Fruit fly (Drosophila melanogaster) whole organism, embryonic: Measurements from ENCODE around the gene Tmtc4.

Source experiments
- Abd-B ChIP-seq: fragments of 200-800 bp; sonication (Bioruptor generic); optimal IDR thresholded peaks from 2 replicates; lab custom pipeline; 2018; ENCODE audit warnings: missing biosample characterization, mild to moderate bottlenecking, missing genetic modification characterization, moderate library complexity
- Antp ChIP-seq: fragments of 200-800 bp; sonication (Bioruptor generic); optimal IDR thresholded peaks from 3 replicates; lab custom pipeline; 2016; ENCODE audit warnings: missing biosample characterization, missing genetic modification characterization
- Atf6 ChIP-seq: fragments of 200-800 bp; sonication (Bioruptor generic); IDR thresholded peaks from 2 replicates; pipeline ENCODE4 v1.3.6; 2022; ENCODE audit warnings: missing biosample characterization, missing genetic modification characterization
- B-H1 ChIP-seq: fragments of 200-800 bp; sonication (Bioruptor generic); IDR thresholded peaks from 3 replicates; pipeline ENCODE4 v1.3.6; 2022; ENCODE audit warnings: missing biosample characterization, missing genetic modification characterization
- BEAF-32 ChIP-seq: fragments of 200-800 bp; sonication (Bioruptor generic); optimal IDR thresholded peaks from 3 replicates; lab custom pipeline; 2017; ENCODE audit warnings: missing biosample characterization, missing genetic modification characterization, mild to moderate bottlenecking, moderate library complexity, missing genetic modification reagents
- CG10147 ChIP-seq: fragments of 200-800 bp; sonication (Bioruptor generic); optimal IDR thresholded peaks from 2 replicates; lab custom pipeline; 2019; ENCODE audit warnings: missing biosample characterization, mild to moderate bottlenecking, missing genetic modification characterization, moderate library complexity
- CG10565 ChIP-seq: fragments of 200-800 bp; sonication (Bioruptor generic); optimal IDR thresholded peaks from 3 replicates; lab custom pipeline; 2016; ENCODE audit warnings: missing biosample characterization, mild to moderate bottlenecking, missing genetic modification characterization
- CG11093 ChIP-seq: fragments of 200-800 bp; sonication (Bioruptor generic); IDR thresholded peaks from 3 replicates; pipeline ENCODE4 v1.3.6; 2022; ENCODE audit warnings: missing biosample characterization, missing genetic modification characterization
- CG11696 ChIP-seq: fragments of 200-800 bp; sonication (Bioruptor generic); IDR thresholded peaks from 2 replicates; pipeline ENCODE4 v1.3.6; 2022; ENCODE audit warnings: missing biosample characterization, missing genetic modification characterization
- CG15514 ChIP-seq: fragments of 200-800 bp; sonication (Bioruptor generic); optimal IDR thresholded peaks from 3 replicates; lab custom pipeline; 2017; ENCODE audit warnings: missing biosample characterization, missing genetic modification characterization, mild to moderate bottlenecking, moderate library complexity, missing genetic modification reagents
- CG1603 ChIP-seq: fragments of 200-800 bp; sonication (Bioruptor generic); optimal IDR thresholded peaks from 2 replicates; lab custom pipeline; 2019; ENCODE audit warnings: missing biosample characterization, mild to moderate bottlenecking, missing genetic modification characterization, moderate library complexity
- CG16863 ChIP-seq: fragments of 200-800 bp; sonication (Bioruptor generic); optimal IDR thresholded peaks from 3 replicates; lab custom pipeline; 2016; ENCODE audit warnings: missing biosample characterization, missing genetic modification characterization
- CG18599 ChIP-seq: fragments of 200-800 bp; sonication (Bioruptor generic); optimal IDR thresholded peaks from 3 replicates; lab custom pipeline; 2017; ENCODE audit warnings: missing biosample characterization, missing genetic modification characterization, mild to moderate bottlenecking, moderate library complexity, missing genetic modification reagents
- CG3065 ChIP-seq: fragments of 200-800 bp; sonication (Bioruptor generic); optimal IDR thresholded peaks from 2 replicates; lab custom pipeline; 2016; ENCODE audit warnings: missing biosample characterization, missing genetic modification characterization
- CG3407 ChIP-seq: fragments of 200-800 bp; sonication (Bioruptor generic); optimal IDR thresholded peaks from 2 replicates; lab custom pipeline; 2018; ENCODE audit warnings: missing biosample characterization, mild to moderate bottlenecking, missing genetic modification characterization
- CG34422 ChIP-seq: fragments of 200-800 bp; sonication (Bioruptor generic); IDR thresholded peaks from 3 replicates; pipeline ENCODE4 v1.3.6; 2022; ENCODE audit warnings: missing biosample characterization, missing genetic modification characterization
- CG4730 ChIP-seq: fragments of 200-800 bp; sonication (Bioruptor generic); IDR thresholded peaks from 2 replicates; pipeline ENCODE4 v1.3.6; 2022; ENCODE audit warnings: missing biosample characterization, missing genetic modification characterization
- CG7745 ChIP-seq: fragments of 200-800 bp; sonication (Bioruptor generic); optimal IDR thresholded peaks from 2 replicates; lab custom pipeline; 2018; ENCODE audit warnings: missing biosample characterization, mild to moderate bottlenecking, missing genetic modification characterization, moderate library complexity
- CG7839 ChIP-seq: fragments of 200-800 bp; sonication (Bioruptor generic); optimal IDR thresholded peaks from 3 replicates; lab custom pipeline; 2018; ENCODE audit warnings: missing biosample characterization, mild to moderate bottlenecking, missing genetic modification characterization, moderate library complexity
- Dip2 ChIP-seq: fragments of 200-800 bp; sonication (Bioruptor generic); IDR thresholded peaks from 2 replicates; pipeline ENCODE4 v1.3.6; 2022; ENCODE audit warnings: missing biosample characterization, missing genetic modification characterization
- Dref ChIP-seq: fragments of 200-800 bp; sonication (Bioruptor generic); IDR thresholded peaks from 2 replicates; pipeline ENCODE4 v1.3.6; 2022; ENCODE audit warnings: missing biosample characterization, missing genetic modification characterization
- Fer1 ChIP-seq: fragments of 200-800 bp; sonication (Bioruptor generic); optimal IDR thresholded peaks from 2 replicates; lab custom pipeline; 2017; ENCODE audit warnings: missing biosample characterization, mild to moderate bottlenecking, missing genetic modification characterization
- Fer2 ChIP-seq: fragments of 200-800 bp; sonication (Bioruptor generic); optimal IDR thresholded peaks from 2 replicates; lab custom pipeline; 2018; ENCODE audit warnings: missing biosample characterization, mild to moderate bottlenecking, missing genetic modification characterization, moderate library complexity
- Hand ChIP-seq: fragments of 200-800 bp; sonication (Bioruptor generic); optimal IDR thresholded peaks from 2 replicates; lab custom pipeline; 2017; ENCODE audit warnings: mild to moderate bottlenecking, missing biosample characterization, missing genetic modification reagents, missing genetic modification characterization
- Hey ChIP-seq: fragments of 200-800 bp; sonication (Bioruptor generic); optimal IDR thresholded peaks from 3 replicates; lab custom pipeline; 2018; ENCODE audit warnings: missing biosample characterization, mild to moderate bottlenecking, missing genetic modification characterization
- Hr78 ChIP-seq, 2 experiments: fragments of 200-800 bp in 1 of 2; fragments of >200 bp in 1 of 2; sonication (Bioruptor generic) in 1 of 2; optimal IDR thresholded peaks; 2 replicates each; lab custom pipeline; 2017 to 2019; ENCODE audit warnings: missing biosample characterization in 2 of 2, missing genetic modification characterization in 2 of 2, mild to moderate bottlenecking in 1 of 2, moderate library complexity in 1 of 2
- MTF-1 ChIP-seq: fragments of 200-800 bp; sonication (Bioruptor generic); optimal IDR thresholded peaks from 2 replicates; lab custom pipeline; 2018; ENCODE audit warnings: missing biosample characterization, mild to moderate bottlenecking, missing genetic modification characterization, borderline replicate concordance
- Mad ChIP-seq: fragments of 200-800 bp; sonication (Bioruptor generic); optimal IDR thresholded peaks from 2 replicates; lab custom pipeline; 2016; ENCODE audit warnings: missing biosample characterization, missing genetic modification characterization
- Max ChIP-seq: fragments of 200-800 bp; sonication (Bioruptor generic); optimal IDR thresholded peaks from 2 replicates; lab custom pipeline; 2016; ENCODE audit warnings: missing biosample characterization, mild to moderate bottlenecking, missing genetic modification characterization
- Nf-YB ChIP-seq: fragments of 200-800 bp; sonication (Bioruptor generic); optimal IDR thresholded peaks from 3 replicates; lab custom pipeline; 2019; ENCODE audit warnings: missing biosample characterization, mild to moderate bottlenecking, missing genetic modification characterization, moderate library complexity
- Nf-YC ChIP-seq: fragments of 200-800 bp; optimal IDR thresholded peaks from 3 replicates; lab custom pipeline; 2019; ENCODE audit warnings: missing biosample characterization, mild to moderate bottlenecking, missing genetic modification characterization, moderate library complexity
- Oli ChIP-seq: fragments of 200-800 bp; sonication (Bioruptor generic); optimal IDR thresholded peaks from 2 replicates; lab custom pipeline; 2018; ENCODE audit warnings: missing biosample characterization, mild to moderate bottlenecking, missing genetic modification characterization, moderate library complexity
- Ptx1 ChIP-seq: fragments of 200-800 bp; sonication (Bioruptor generic); IDR thresholded peaks from 2 replicates; pipeline ENCODE4 v1.3.6; 2022; ENCODE audit warnings: missing biosample characterization, missing genetic modification characterization
- Usf ChIP-seq: fragments of 200-800 bp; sonication (Bioruptor generic); optimal IDR thresholded peaks from 2 replicates; lab custom pipeline; 2017; ENCODE audit warnings: missing genotype, missing biosample characterization, missing genetic modification characterization
- Xrp1 ChIP-seq: fragments of 200-800 bp; sonication (Bioruptor generic); IDR thresholded peaks from 2 replicates; pipeline ENCODE4 v1.3.6; 2022; ENCODE audit warnings: missing biosample characterization, missing genetic modification characterization
- caup ChIP-seq: fragments of 200-800 bp; sonication (Bioruptor generic); optimal IDR thresholded peaks from 3 replicates; lab custom pipeline; 2017; ENCODE audit warnings: missing biosample characterization, mild to moderate bottlenecking, missing genetic modification characterization, moderate library complexity; ENCODE audit not compliant: severe bottlenecking
- crol ChIP-seq: fragments of 200-800 bp; sonication (Bioruptor generic); IDR thresholded peaks from 2 replicates; pipeline ENCODE4 v1.3.6; 2022; ENCODE audit warnings: missing biosample characterization, missing genetic modification characterization
- dan ChIP-seq: fragments of 200-800 bp; sonication (Bioruptor generic); IDR thresholded peaks from 2 replicates; pipeline ENCODE4 v1.3.6; 2022; ENCODE audit warnings: missing biosample characterization, missing genetic modification characterization
- eyg ChIP-seq: fragments of 200-800 bp; sonication (Bioruptor generic); optimal IDR thresholded peaks from 3 replicates; lab custom pipeline; 2016; ENCODE audit warnings: missing biosample characterization, missing genetic modification characterization
- jing ChIP-seq: fragments of 200-800 bp; sonication (Bioruptor generic); optimal IDR thresholded peaks from 2 replicates; lab custom pipeline; 2018; ENCODE audit warnings: missing biosample characterization, mild to moderate bottlenecking, missing genetic modification characterization
- nerfin-1 ChIP-seq: fragments of 200-800 bp; sonication (Bioruptor generic); optimal IDR thresholded peaks from 3 replicates; lab custom pipeline; 2019; ENCODE audit warnings: missing biosample characterization, mild to moderate bottlenecking, missing genetic modification characterization, moderate library complexity
- oc ChIP-seq: fragments of 200-800 bp; sonication (Bioruptor generic); optimal IDR thresholded peaks from 2 replicates; lab custom pipeline; 2018; ENCODE audit warnings: missing biosample characterization, mild to moderate bottlenecking, missing genetic modification characterization, moderate library complexity
- pb ChIP-seq: fragments of 200-800 bp; sonication (Bioruptor generic); optimal IDR thresholded peaks from 3 replicates; lab custom pipeline; 2016; ENCODE audit warnings: missing biosample characterization, missing genetic modification characterization
- seq ChIP-seq: fragments of 200-800 bp; sonication (Bioruptor generic); IDR thresholded peaks from 2 replicates; pipeline ENCODE4 v1.3.6; 2022; ENCODE audit warnings: missing biosample characterization, missing genetic modification characterization
- shn ChIP-seq: fragments of 200-800 bp; sonication (Bioruptor generic); optimal IDR thresholded peaks from 3 replicates; lab custom pipeline; 2016; ENCODE audit warnings: missing biosample characterization, missing genetic modification characterization
- slp2 ChIP-seq: fragments of 200-800 bp; sonication (Bioruptor generic); optimal IDR thresholded peaks from 2 replicates; lab custom pipeline; 2016; ENCODE audit warnings: missing biosample characterization, missing genetic modification characterization
- sna ChIP-seq: fragments of 200-800 bp; sonication (Bioruptor generic); IDR thresholded peaks from 2 replicates; pipeline ENCODE4 v1.3.6; 2022; ENCODE audit warnings: missing biosample characterization, missing genetic modification characterization; ENCODE audit not compliant: partially characterized antibody
- sug ChIP-seq: fragments of 200-800 bp; optimal IDR thresholded peaks from 2 replicates; lab custom pipeline; 2019; ENCODE audit warnings: missing biosample characterization, mild to moderate bottlenecking, missing genetic modification characterization, moderate library complexity
- unpg ChIP-seq: fragments of 200-800 bp; sonication (Bioruptor generic); optimal IDR thresholded peaks from 3 replicates; lab custom pipeline; 2018; ENCODE audit warnings: missing biosample characterization, mild to moderate bottlenecking, missing genetic modification characterization, moderate library complexity
- vvl ChIP-seq: fragments of 200-800 bp; sonication (Bioruptor generic); IDR thresholded peaks from 2 replicates; pipeline ENCODE4 v1.3.6; 2022; ENCODE audit warnings: missing biosample characterization, missing genetic modification characterization

The Tmtc4 gene

DNA sequence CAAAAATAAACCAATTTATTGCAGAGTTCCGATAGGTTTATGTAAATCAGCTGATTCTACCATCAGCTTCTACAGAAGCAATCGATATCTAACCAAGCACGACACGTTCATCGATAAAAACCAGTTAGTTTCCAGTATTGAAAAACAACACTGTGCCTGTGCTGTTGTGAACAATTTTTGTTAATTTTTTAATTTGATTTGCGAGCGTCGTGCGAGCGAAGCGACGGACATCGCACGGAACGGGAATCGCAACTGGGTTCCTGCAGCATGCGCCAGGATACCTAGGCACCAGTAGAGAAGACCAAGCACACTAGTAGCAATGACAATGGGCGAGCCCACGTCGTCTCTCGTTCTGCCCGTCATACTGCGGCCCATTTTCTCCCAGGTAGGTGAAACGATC is 20.8 kb downstream of the Tmtc4 start, which contains the start of the genes Ccm3 and CG6136 (continued):
- no peak for TF ChIP-seq Abd-B (GFP tag; lab: Kevin White, UChicago)
- no peak for TF ChIP-seq Oli (tag; lab: Kevin White, UChicago)
- peak; percentile 51 for TF ChIP-seq CG18599 (GFP tag; lab: Kevin White, UChicago)
- TF ChIP-seq caup = peak; percentile 69
- TF ChIP-seq Fer2 (tag; lab: Kevin White, UChicago) = no peak
- peak; percentile 48 for TF ChIP-seq CG10147
- TF ChIP-seq slp2 (GFP tag; lab: Kevin White, UChicago) = no peak
- TF ChIP-seq CG4730 = no peak
- peak; percentile 14 for TF ChIP-seq MTF-1 (GFP tag; lab: Kevin White, UChicago)
- no peak for TF ChIP-seq CG3065 (GFP tag; lab: Kevin White, UChicago)
- TF ChIP-seq CG11696 (GFP tag; lab: Robert Waterston, UW) = no peak
- no peak for TF ChIP-seq dan (GFP tag; lab: Robert Waterston, UW)
- TF ChIP-seq Mad (GFP tag; lab: Kevin White, UChicago) = no peak
- TF ChIP-seq Nf-YC (tag; lab: Kevin White, UChicago) = peak; percentile 46
- TF ChIP-seq Ptx1 (GFP tag; lab: Robert Waterston, UW) = no peak
- TF ChIP-seq Antp (GFP tag; lab: Kevin White, UChicago) = peak; percentile 29
- TF ChIP-seq Nf-YB (GFP tag; lab: Kevin White, UChicago) = no peak
- TF ChIP-seq vvl (GFP tag; lab: Robert Waterston, UW) = peak; percentile 91
- peak; percentile 79 for TF ChIP-seq CG15514
- no peak for TF ChIP-seq CG7745 (tag; lab: Kevin White, UChicago)
- TF ChIP-seq CG7839 (tag; lab: Kevin White, UChicago) = no peak
- TF ChIP-seq Hand (GFP tag; lab: Kevin White, UChicago) = no peak
- peak; percentile 89 for TF ChIP-seq BEAF-32 (GFP tag; lab: Kevin White, UChicago)
- TF ChIP-seq CG11093 = no peak
- TF ChIP-seq nerfin-1 (tag; lab: Kevin White, UChicago) = peak; percentile 4
- no peak for TF ChIP-seq Usf (GFP tag; lab: Kevin White, UChicago)
- peak; percentile 85 for TF ChIP-seq sna
- no peak for TF ChIP-seq CG3407 (GFP tag; lab: Kevin White, UChicago)
- no peak for TF ChIP-seq jing
- no peak for TF ChIP-seq oc (tag; lab: Kevin White, UChicago)
- TF ChIP-seq CG10565 (GFP tag; lab: Kevin White, UChicago) = no peak
- peak; percentile 68 for TF ChIP-seq CG1603 (tag; lab: Kevin White, UChicago)
- TF ChIP-seq eyg (GFP tag; lab: Kevin White, UChicago) = peak; percentile 31
- TF ChIP-seq sug (tag; lab: Kevin White, UChicago) = peak; percentile 58
- peak; percentile 64; the same call in 1 of the 3 replicates for TF ChIP-seq CG34422 (GFP tag; lab: Robert Waterston, UW)
- TF ChIP-seq Dip2 (GFP tag; lab: Robert Waterston, UW) = no peak
- TF ChIP-seq Dref (GFP tag; lab: Robert Waterston, UW) = peak; percentile 97
- no peak for TF ChIP-seq crol (GFP tag; lab: Robert Waterston, UW)
- TF ChIP-seq unpg (GFP tag; lab: Kevin White, UChicago) = peak; percentile 36
- TF ChIP-seq Hr78 (GFP tag; optimal IDR thresholded peaks at IDR 0.05; lab: Kevin White, UChicago) = no peak
- peak; percentile 65 for TF ChIP-seq Fer1 (GFP tag; lab: Kevin White, UChicago)
- no peak for TF ChIP-seq Hey (tag; lab: Kevin White, UChicago)
- TF ChIP-seq pb = peak; percentile 23
- peak; percentile 35; the same call in 1 of the 2 replicates for TF ChIP-seq Xrp1
- TF ChIP-seq shn (GFP tag; lab: Kevin White, UChicago) = peak; percentile 12
- 0 out of 2 replicates have a peak, but pooled peaks have one; percentile 13 for TF ChIP-seq Atf6 (GFP tag; lab: Robert Waterston, UW)
- TF ChIP-seq Max (GFP tag; lab: Kevin White, UChicago) = peak; percentile 59
- TF ChIP-seq seq (GFP tag; lab: Robert Waterston, UW) = peak; percentile 17; the same call in 1 of the 2 replicates
- TF ChIP-seq CG16863 = no peak
- no peak for TF ChIP-seq B-H1 (GFP tag; lab: Robert Waterston, UW)
